Worm (Caenorhabditis elegans): ENCODE measurements around the gene vps-60.

Gene vps-60

ce11 chrV:8606099-8606696, at the start of gene vps-60:
vps-60 (minus strand) TSS chrV:8606128.
- no peak for TF ChIP-seq unc-62 (GFP tag; optimal IDR thresholded peaks at IDR 0.05)

ce11 chrV:8654460-8655419, 48.8 kb upstream of the vps-60 start:
- no peak for TF ChIP-seq unc-62 (GFP tag; optimal IDR thresholded peaks at IDR 0.05)

ce11 chrV:8653080-8653821, 47.3 kb upstream of the vps-60 start:
- TF ChIP-seq unc-62 (GFP tag; optimal IDR thresholded peaks at IDR 0.05) = no peak

- TF ChIP-seq unc-62 (GFP tag; optimal IDR thresholded peaks at IDR 0.05) = no peak
Measured at ce11 chrV:8652177-8652576, 46.2 kb upstream of the vps-60 start.

ce11 chrV:8651007-8651711, 45.2 kb upstream of the vps-60 start:
- no peak for TF ChIP-seq unc-62 (GFP tag; optimal IDR thresholded peaks at IDR 0.05)

- no peak for TF ChIP-seq unc-62 (GFP tag; optimal IDR thresholded peaks at IDR 0.05)
Measured at ce11 chrV:8650365-8650764, 44.4 kb upstream of the vps-60 start.

- no peak for TF ChIP-seq unc-62 (GFP tag; optimal IDR thresholded peaks at IDR 0.05)
Measured at ce11 chrV:8648251-8648650, 42.3 kb upstream of the vps-60 start.

- TF ChIP-seq unc-62 (GFP tag; optimal IDR thresholded peaks at IDR 0.05) = no peak
Measured at ce11 chrV:8643093-8643492, 37.2 kb upstream of the vps-60 start, which contains the start of gene asp-13. asp-13 (minus strand) TSS chrV:8643193.

- no peak for TF ChIP-seq unc-62 (GFP tag; optimal IDR thresholded peaks at IDR 0.05)
Measured at ce11 chrV:8641266-8641665, 35.3 kb upstream of the vps-60 start, which contains the start of gene F28A12.3. F28A12.3 (minus strand) TSS chrV:8641366.

- no peak for TF ChIP-seq unc-62 (GFP tag; optimal IDR thresholded peaks at IDR 0.05)
Measured at ce11 chrV:8637666-8638271, 31.8 kb upstream of the vps-60 start, which contains the start of the genes F28A12.10 and acd-4. F28A12.10 (minus strand) TSS chrV:8637766. acd-4 (plus strand) TSS chrV:8638221.

- TF ChIP-seq unc-62 (GFP tag; optimal IDR thresholded peaks at IDR 0.05) = no peak
Measured at ce11 chrV:8636907-8637306, 31.0 kb upstream of the vps-60 start, which contains the start of gene grl-12. grl-12 (minus strand) TSS chrV:8637007.

- no peak for TF ChIP-seq unc-62 (GFP tag; optimal IDR thresholded peaks at IDR 0.05)
Measured at ce11 chrV:8635575-8635974, 29.6 kb upstream of the vps-60 start, which contains the start of gene oac-29. oac-29 (minus strand) TSS chrV:8635675.

ce11 chrV:8632788-8633187, 26.9 kb upstream of the vps-60 start:
- no peak for TF ChIP-seq unc-62 (GFP tag; optimal IDR thresholded peaks at IDR 0.05)

ce11 chrV:8631277-8631765, 25.4 kb upstream of the vps-60 start, which contains the start of gene atg-18:
atg-18 (minus strand) TSS chrV:8631327.
- no peak for TF ChIP-seq unc-62 (GFP tag; optimal IDR thresholded peaks at IDR 0.05)

- TF ChIP-seq unc-62 (GFP tag; optimal IDR thresholded peaks at IDR 0.05) = no peak
Measured at ce11 chrV:8629029-8629428, 23.1 kb upstream of the vps-60 start, which contains the start of gene F41E6.12. F41E6.12 (minus strand) TSS chrV:8629129.
